Worm (Caenorhabditis elegans): ENCODE data around the gene mcu-1.
A peak's percentile ranks its signal among the peaks of the same experiment; 100 is the strongest.

mcu-1 gene

DNA sequence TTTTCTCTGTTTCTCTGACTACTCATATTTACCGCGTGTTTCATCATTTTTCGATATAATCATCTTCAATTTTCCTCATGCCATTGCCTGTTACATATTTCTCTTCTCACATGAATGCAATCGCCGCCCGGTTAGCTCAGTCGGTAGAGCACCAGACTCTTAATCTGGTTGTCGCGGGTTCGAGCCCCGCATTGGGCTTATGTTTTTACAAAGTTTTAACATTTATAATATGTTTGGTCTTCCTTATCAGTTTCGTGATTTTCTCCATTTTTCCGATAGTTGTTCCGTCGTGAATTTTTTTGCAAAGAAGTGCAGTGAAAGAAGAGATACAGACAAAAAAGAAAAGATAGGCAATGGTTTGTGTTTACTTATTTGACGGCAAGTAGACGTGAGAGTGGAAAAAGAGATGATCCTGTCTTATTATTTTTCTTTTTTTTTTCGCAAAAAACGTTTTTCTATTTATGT lies 28.0 kb upstream of the mcu-1 start (continued):
- TF ChIP-seq pax-3 (tag; optimal IDR thresholded peaks at IDR 0.05) (no peak), nhr-11 (tag; optimal IDR thresholded peaks at IDR 0.05) (no peak), sup-37 (GFP tag; optimal IDR thresholded peaks at IDR 0.05) (peak; percentile 42), lin-13 (GFP tag; optimal IDR thresholded peaks at IDR 0.05) (no peak), swsn-7 (tag; optimal IDR thresholded peaks at IDR 0.05) (peak; percentile 80), egl-27 (tag; optimal IDR thresholded peaks at IDR 0.05) (no peak), nhr-77 (tag; optimal IDR thresholded peaks at IDR 0.05) (peak; percentile 73), tlp-1 (tag; optimal IDR thresholded peaks at IDR 0.05) (no peak), mef-2 (tag; optimal IDR thresholded peaks at IDR 0.05) (no peak), hlh-4 (tag; optimal IDR thresholded peaks at IDR 0.05) (no peak), mab-9 (GFP tag; IDR thresholded peaks at IDR 0.05) (peak; percentile 34; the same call in 1 of the 2 replicates), efl-3 (GFP tag; optimal IDR thresholded peaks at IDR 0.05) (no peak), snu-23 (GFP tag; optimal IDR thresholded peaks at IDR 0.05) (peak; percentile 94), fos-1 (tag; optimal IDR thresholded peaks at IDR 0.05) (peak; percentile 52), isw-1 (GFP tag; IDR thresholded peaks at IDR 0.05) (peak; percentile 38; the same call in 1 of the 2 replicates), ceh-82 (tag; optimal IDR thresholded peaks at IDR 0.05) (peak in 2 of 3 experiments; percentile 27 to 59), fkh-8 (tag; optimal IDR thresholded peaks at IDR 0.05) (peak; percentile 56), nhr-71 (tag; optimal IDR thresholded peaks at IDR 0.05) (peak; percentile 92), ztf-4 (tag; optimal IDR thresholded peaks at IDR 0.05) (peak; percentile 9), tbx-2 (tag; optimal IDR thresholded peaks at IDR 0.05) (peak; percentile 75), dpl-1 (GFP tag; optimal IDR thresholded peaks at IDR 0.05) (peak in 2 of 3 experiments; percentile 33 to 44), C34B4.2 (tag; optimal IDR thresholded peaks at IDR 0.05) (no peak), irx-1 (tag; optimal IDR thresholded peaks at IDR 0.05) (peak; percentile 74), mep-1 (tag; optimal IDR thresholded peaks at IDR 0.05) (peak; percentile 80), unc-130 (tag; optimal IDR thresholded peaks at IDR 0.05) (peak; percentile 62), xbp-1 (tag; optimal IDR thresholded peaks at IDR 0.05) (peak; percentile 51), blmp-1 (tag; optimal IDR thresholded peaks at IDR 0.05) (peak; percentile 48), nhr-20 (tag; optimal IDR thresholded peaks at IDR 0.05) (peak; percentile 88), lin-35 (GFP tag; optimal IDR thresholded peaks at IDR 0.05) (peak; percentile 21 to 81), lin-39 (tag; optimal IDR thresholded peaks at IDR 0.05) (no peak), egl-13 (tag; optimal IDR thresholded peaks at IDR 0.05) (peak; percentile 68), zag-1 (tag; optimal IDR thresholded peaks at IDR 0.05) (no peak)

DNA sequence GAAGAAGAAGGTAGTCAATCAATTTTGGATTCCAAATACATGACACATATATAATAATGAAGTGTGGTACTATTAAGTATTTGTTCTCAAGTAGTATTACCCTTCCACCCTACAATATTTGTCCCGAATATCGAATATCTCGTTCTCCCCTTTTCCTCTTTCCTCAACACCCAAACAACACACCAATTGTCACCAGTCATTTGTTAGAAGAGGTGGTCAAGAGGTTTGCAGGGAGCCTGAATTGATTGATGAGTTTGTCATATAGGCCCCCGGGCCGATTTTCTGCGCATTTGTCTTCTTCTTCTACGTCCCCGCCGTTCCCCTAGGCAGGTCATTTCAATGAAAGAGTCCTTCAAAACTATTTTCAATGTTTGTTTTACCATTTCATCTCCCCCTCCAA lies 25.3 kb upstream of the mcu-1 start:
- TF ChIP-seq lin-15B (tag; optimal IDR thresholded peaks at IDR 0.05) (no peak), nhr-85 (tag) (peak; percentile 22)

DNA sequence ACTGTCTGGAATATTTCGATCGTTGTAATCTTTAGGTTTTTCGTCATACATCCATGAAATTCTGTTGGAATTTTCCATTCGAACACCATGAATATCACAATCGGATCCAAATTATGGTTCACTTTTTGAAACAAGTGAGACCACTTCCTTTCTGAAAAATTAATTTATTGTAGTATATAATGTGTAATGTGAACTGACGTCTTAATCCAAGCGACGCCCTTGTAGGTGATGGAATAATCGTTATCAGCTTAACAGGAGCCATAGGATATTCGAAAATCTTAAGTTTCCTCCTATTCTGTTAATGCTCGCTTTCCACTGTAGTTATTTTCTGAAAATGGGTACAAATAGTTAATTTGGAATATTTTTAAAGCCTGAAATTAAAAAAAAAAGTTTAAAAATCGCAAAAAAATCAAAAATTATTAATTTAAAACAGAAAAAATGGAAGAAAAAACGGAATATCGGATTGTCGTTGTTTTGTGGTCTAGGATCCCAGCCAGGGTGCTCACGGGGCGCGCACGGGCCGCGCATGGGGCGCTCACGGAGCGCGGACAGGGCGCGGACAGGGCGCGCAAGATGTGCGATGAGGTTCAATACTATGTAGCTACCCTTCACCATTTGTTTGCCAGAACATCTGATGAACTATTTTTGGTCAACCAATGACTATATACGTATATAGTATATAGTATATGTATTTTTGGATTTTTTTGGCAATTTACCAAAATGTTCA lies 23.4 kb upstream of the mcu-1 start, which contains the start of gene K02B2.6:
Gene K02B2.6, minus strand, starts transcription at position 51 of the 727 bp plus-strand sequence.
- TF ChIP-seq fkh-10 (GFP tag; optimal IDR thresholded peaks at IDR 0.05) (no peak), pax-3 (tag; optimal IDR thresholded peaks at IDR 0.05) (no peak), nhr-85 (tag) (no peak), ceh-88 (GFP tag; IDR thresholded peaks at IDR 0.05) (no peak), ceh-90 (tag; optimal IDR thresholded peaks at IDR 0.05) (no peak), sox-4 (tag; optimal IDR thresholded peaks at IDR 0.05) (no peak), ztf-4 (tag; optimal IDR thresholded peaks at IDR 0.05) (no peak), nhr-90 (tag; optimal IDR thresholded peaks at IDR 0.05; ENCODE audit: poor library complexity) (no peak), ceh-8 (GFP tag; optimal IDR thresholded peaks at IDR 0.05) (no peak), mef-2 (tag; optimal IDR thresholded peaks at IDR 0.05) (no peak), sptf-1 (tag; optimal IDR thresholded peaks at IDR 0.05) (no peak), blmp-1 (tag; optimal IDR thresholded peaks at IDR 0.05) (no peak), lin-14 (GFP tag; optimal IDR thresholded peaks at IDR 0.05) (no peak), ets-5 (GFP tag; IDR thresholded peaks at IDR 0.05) (no peak), nhr-84 (tag; optimal IDR thresholded peaks at IDR 0.05) (no peak), nhr-28 (tag; optimal IDR thresholded peaks at IDR 0.05) (no peak), egl-13 (tag; optimal IDR thresholded peaks at IDR 0.05) (no peak), zip-4 (GFP tag; optimal IDR thresholded peaks at IDR 0.05) (no peak), nhr-20 (tag; optimal IDR thresholded peaks at IDR 0.05) (no peak)
